Fruit fly (Drosophila melanogaster): ENCODE data around the gene CG32354.

CG32354 gene

dm6 chr3L:8412725-8413124, 9.3 kb downstream of the CG32354 start, which contains the start of the genes Oseg1 and mtrm:
TSS of gene Oseg1 (minus strand) at chr3L:8412825.
TSS of gene mtrm (plus strand) at chr3L:8413012.
- TF ChIP-seq ovo (GFP tag; optimal IDR thresholded peaks at IDR 0.05), result peak; percentile 41
- TF ChIP-seq CG11617 (GFP tag; optimal IDR thresholded peaks at IDR 0.05), result no peak

- TF ChIP-seq cnc (optimal IDR thresholded peaks at IDR 0.05) (no peak), CG11617 (GFP tag; optimal IDR thresholded peaks at IDR 0.05) (peak; percentile 1), ovo (GFP tag; optimal IDR thresholded peaks at IDR 0.05) (peak; percentile 8), Mnt (GFP tag; optimal IDR thresholded peaks at IDR 0.05) (peak; percentile 12), CG1620 (GFP tag; optimal IDR thresholded peaks at IDR 0.05) (no peak), CG33017 (tag; optimal IDR thresholded peaks at IDR 0.05) (no peak), kay (GFP tag; ENCODE audit: borderline replicate concordance) (no peak), pad (GFP tag; optimal IDR thresholded peaks at IDR 0.05) (no peak), Crg-1 (GFP tag; optimal IDR thresholded peaks at IDR 0.05) (no peak), CG14711 (tag; optimal IDR thresholded peaks at IDR 0.05) (peak; percentile 21), tj (GFP tag; optimal IDR thresholded peaks at IDR 0.05) (no peak), Clk (GFP tag; optimal IDR thresholded peaks at IDR 0.05) (no peak), CG7101 (tag; optimal IDR thresholded peaks at IDR 0.05) (peak; percentile 15), CG12768 (GFP tag; optimal IDR thresholded peaks at IDR 0.05) (no peak), CG7045 (GFP tag; optimal IDR thresholded peaks at IDR 0.05) (no peak), Hr96 (GFP tag; optimal IDR thresholded peaks at IDR 0.05) (no peak), bab1 (GFP tag; optimal IDR thresholded peaks at IDR 0.05) (no peak), cic (GFP tag; optimal IDR thresholded peaks at IDR 0.05) (no peak), CG5204 (GFP tag; optimal IDR thresholded peaks at IDR 0.05) (no peak), toe (GFP tag; optimal IDR thresholded peaks at IDR 0.05) (no peak)
These were observed 10.5 kb downstream of the CG32354 start, which contains the start of gene Exo70 for dm6 chr3L:8411439-8411897. TSS of gene Exo70 (plus strand) at chr3L:8411851.

- TF ChIP-seq CG14711 (tag; optimal IDR thresholded peaks at IDR 0.05), result no peak
- TF ChIP-seq cic (GFP tag; optimal IDR thresholded peaks at IDR 0.05), result peak; percentile 55
- peak; percentile 52 for TF ChIP-seq bab1 (GFP tag; optimal IDR thresholded peaks at IDR 0.05)
- TF ChIP-seq Mnt (GFP tag; optimal IDR thresholded peaks at IDR 0.05), result peak; percentile 43
- no peak for TF ChIP-seq kay (GFP tag; ENCODE audit: borderline replicate concordance)
- TF ChIP-seq CG7101 (tag; optimal IDR thresholded peaks at IDR 0.05), result no peak
- no peak for TF ChIP-seq Crg-1 (GFP tag; optimal IDR thresholded peaks at IDR 0.05)
These were observed 16.9 kb downstream of the CG32354 start, which contains the start of the genes Tpt, mkg-p and CG13667 for dm6 chr3L:8405123-8405522. TSS of gene Tpt (minus strand) at chr3L:8405277. TSS of gene mkg-p (minus strand) at chr3L:8405277. TSS of gene CG13667 (plus strand) at chr3L:8405454.

dm6 chr3L:8398763-8399445, 23.1 kb downstream of the CG32354 start:
- no peak for TF ChIP-seq ovo (GFP tag; optimal IDR thresholded peaks at IDR 0.05)
- peak; percentile 68 for TF ChIP-seq CG11617 (GFP tag; optimal IDR thresholded peaks at IDR 0.05)
- peak; percentile 13 for TF ChIP-seq CG7045 (GFP tag; optimal IDR thresholded peaks at IDR 0.05)
- TF ChIP-seq cnc (optimal IDR thresholded peaks at IDR 0.05), result no peak
- peak; percentile 48 for TF ChIP-seq CG5204 (GFP tag; optimal IDR thresholded peaks at IDR 0.05)
- peak; percentile 36 for TF ChIP-seq cic (GFP tag; optimal IDR thresholded peaks at IDR 0.05)
- TF ChIP-seq toe (GFP tag; optimal IDR thresholded peaks at IDR 0.05), result no peak
- TF ChIP-seq kay (GFP tag; ENCODE audit: borderline replicate concordance), result peak; percentile 21
- peak; percentile 85 for TF ChIP-seq CG33017 (tag; optimal IDR thresholded peaks at IDR 0.05)
- TF ChIP-seq CG1620 (GFP tag; optimal IDR thresholded peaks at IDR 0.05), result peak; percentile 48
- TF ChIP-seq Mnt (GFP tag; optimal IDR thresholded peaks at IDR 0.05), result no peak
- TF ChIP-seq Hr96 (GFP tag; optimal IDR thresholded peaks at IDR 0.05), result no peak
- peak; percentile 60 for TF ChIP-seq Crg-1 (GFP tag; optimal IDR thresholded peaks at IDR 0.05)
- peak; percentile 74 for TF ChIP-seq CG12768 (GFP tag; optimal IDR thresholded peaks at IDR 0.05)
- peak; percentile 95 for TF ChIP-seq tj (GFP tag; optimal IDR thresholded peaks at IDR 0.05)
- TF ChIP-seq bab1 (GFP tag; optimal IDR thresholded peaks at IDR 0.05), result peak; percentile 96
- TF ChIP-seq CG14711 (tag; optimal IDR thresholded peaks at IDR 0.05), result peak; percentile 86
- TF ChIP-seq CG7101 (tag; optimal IDR thresholded peaks at IDR 0.05), result peak; percentile 87
- TF ChIP-seq pad (GFP tag; optimal IDR thresholded peaks at IDR 0.05), result peak; percentile 71
- TF ChIP-seq Clk (GFP tag; optimal IDR thresholded peaks at IDR 0.05), result no peak

- TF ChIP-seq tj (GFP tag; optimal IDR thresholded peaks at IDR 0.05) (peak; percentile 95), CG7101 (tag; optimal IDR thresholded peaks at IDR 0.05) (no peak)
These were observed 25.8 kb downstream of the CG32354 start for dm6 chr3L:8396187-8396586.

- TF ChIP-seq Hr96 (GFP tag; optimal IDR thresholded peaks at IDR 0.05) (peak; percentile 8), CG12768 (GFP tag; optimal IDR thresholded peaks at IDR 0.05) (no peak), CG7101 (tag; optimal IDR thresholded peaks at IDR 0.05) (no peak), CG33017 (tag; optimal IDR thresholded peaks at IDR 0.05) (no peak), CG14711 (tag; optimal IDR thresholded peaks at IDR 0.05) (no peak), CG11617 (GFP tag; optimal IDR thresholded peaks at IDR 0.05) (no peak), cic (GFP tag; optimal IDR thresholded peaks at IDR 0.05) (peak; percentile 2)
These were observed 26.3 kb downstream of the CG32354 start, which contains the start of gene CG7120 for dm6 chr3L:8395630-8396168. TSS of gene CG7120 (plus strand) at chr3L:8396000.

All from whole organism, adult.